Worm (Caenorhabditis elegans): ENCODE results near the gene F49A5.10.

- TF ChIP-seq fax-1 (tag; optimal IDR thresholded peaks at IDR 0.05) (no peak), ama-1 (optimal IDR thresholded peaks at IDR 0.05) (no peak), lin-11 (tag; optimal IDR thresholded peaks at IDR 0.05) (no peak), ref-2 (tag; optimal IDR thresholded peaks at IDR 0.05) (no peak)
Observed at ce11 chrV:16893440-16893839, 18.4 kb downstream of the F49A5.10 start, which contains the start of gene F09C6.15.
